Worm (Caenorhabditis elegans): ENCODE measurements around the gene idpa-2.

idpa-2 gene

ce11 chrII:8747939-8748352, 44.6 kb downstream of the idpa-2 start (continued):
- no peak for TF ChIP-seq che-1 (tag; optimal IDR thresholded peaks at IDR 0.05)
- no peak for TF ChIP-seq zip-5 (tag; optimal IDR thresholded peaks at IDR 0.05)
- no peak for TF ChIP-seq ceh-18 (tag; optimal IDR thresholded peaks at IDR 0.05)
- no peak for TF ChIP-seq hlh-13 (GFP tag; optimal IDR thresholded peaks at IDR 0.05)
- peak; percentile 28 for TF ChIP-seq ref-2 (tag; optimal IDR thresholded peaks at IDR 0.05)
- no peak for TF ChIP-seq unc-86 (tag; optimal IDR thresholded peaks at IDR 0.05)
- TF ChIP-seq ceh-19 (GFP tag; optimal IDR thresholded peaks at IDR 0.05): no peak
- no peak for TF ChIP-seq lim-6 (tag; optimal IDR thresholded peaks at IDR 0.05)
- peak; percentile 56 for TF ChIP-seq ceh-2 (tag; optimal IDR thresholded peaks at IDR 0.05)

ce11 chrII:8747246-8747938, 45.1 kb downstream of the idpa-2 start:
- no peak for TF ChIP-seq nhr-232 (tag; optimal IDR thresholded peaks at IDR 0.05)
- no peak for TF ChIP-seq dmd-4 (tag; optimal IDR thresholded peaks at IDR 0.05; ENCODE audit: borderline replicate concordance)
- no peak for TF ChIP-seq unc-3 (GFP tag; conservative IDR thresholded peaks at IDR 0.05)
- no peak for TF ChIP-seq unc-3 (tag; optimal IDR thresholded peaks at IDR 0.05)
- TF ChIP-seq che-1 (tag; optimal IDR thresholded peaks at IDR 0.05): no peak
- peak; percentile 20 for TF ChIP-seq madf-2 (tag; optimal IDR thresholded peaks at IDR 0.05)
- peak; percentile 19 for TF ChIP-seq tbx-2 (tag; optimal IDR thresholded peaks at IDR 0.05)
- TF ChIP-seq hlh-8 (tag; optimal IDR thresholded peaks at IDR 0.05): no peak
- peak; percentile 77 for TF ChIP-seq unc-55 (GFP tag; optimal IDR thresholded peaks at IDR 0.05)
- no peak for TF ChIP-seq pha-2 (tag; optimal IDR thresholded peaks at IDR 0.05)
- TF ChIP-seq C38D4.7 (GFP tag; optimal IDR thresholded peaks at IDR 0.05): no peak
- TF ChIP-seq zip-5 (tag; optimal IDR thresholded peaks at IDR 0.05): no peak
- no peak for TF ChIP-seq fkh-10 (GFP tag; optimal IDR thresholded peaks at IDR 0.05)
- TF ChIP-seq ref-2 (tag; optimal IDR thresholded peaks at IDR 0.05): peak; percentile 38
- no peak for TF ChIP-seq hlh-13 (GFP tag; optimal IDR thresholded peaks at IDR 0.05)
- no peak for TF ChIP-seq ceh-19 (GFP tag; optimal IDR thresholded peaks at IDR 0.05)
- no peak for TF ChIP-seq hlh-6 (tag; optimal IDR thresholded peaks at IDR 0.05)

ce11 chrII:8746298-8746775, 46.2 kb downstream of the idpa-2 start:
- no peak for TF ChIP-seq hlh-30 (tag; optimal IDR thresholded peaks at IDR 0.05; ENCODE audit: insufficient read depth)
- no peak for TF ChIP-seq ref-2 (tag; optimal IDR thresholded peaks at IDR 0.05)
- TF ChIP-seq C38D4.7 (GFP tag; optimal IDR thresholded peaks at IDR 0.05): no peak
- no peak for TF ChIP-seq ceh-19 (GFP tag; optimal IDR thresholded peaks at IDR 0.05)
- no peak for TF ChIP-seq ceh-9 (tag; optimal IDR thresholded peaks at IDR 0.05)
- no peak for TF ChIP-seq ceh-24 (tag; optimal IDR thresholded peaks at IDR 0.05)
- TF ChIP-seq npax-4 (tag; optimal IDR thresholded peaks at IDR 0.05): no peak
- no peak for TF ChIP-seq hlh-8 (tag; optimal IDR thresholded peaks at IDR 0.05)
- no peak for TF ChIP-seq dve-1 (tag; optimal IDR thresholded peaks at IDR 0.05)
- no peak for TF ChIP-seq eyg-1 (tag; optimal IDR thresholded peaks at IDR 0.05)
- TF ChIP-seq unc-42 (tag; optimal IDR thresholded peaks at IDR 0.05): no peak

- TF ChIP-seq F13H6.1 (tag; optimal IDR thresholded peaks at IDR 0.05) (no peak), ets-4 (tag; optimal IDR thresholded peaks at IDR 0.05) (no peak), che-1 (tag; optimal IDR thresholded peaks at IDR 0.05) (no peak), tbx-2 (tag; optimal IDR thresholded peaks at IDR 0.05) (no peak), pax-1 (tag; optimal IDR thresholded peaks at IDR 0.05) (no peak), C38D4.7 (GFP tag; optimal IDR thresholded peaks at IDR 0.05) (no peak), ceh-18 (tag; optimal IDR thresholded peaks at IDR 0.05) (no peak), ceh-34 (tag; optimal IDR thresholded peaks at IDR 0.05) (no peak), ceh-48 (tag; optimal IDR thresholded peaks at IDR 0.05) (no peak), odd-2 (tag; optimal IDR thresholded peaks at IDR 0.05) (no peak), ztf-16 (tag; optimal IDR thresholded peaks at IDR 0.05) (no peak)
Measured at ce11 chrII:8745449-8746297, 46.9 kb downstream of the idpa-2 start.

All from whole organism, late embryonic.